Fruit fly (Drosophila melanogaster): ENCODE data around the gene Nufip.

The Nufip gene

DNA sequence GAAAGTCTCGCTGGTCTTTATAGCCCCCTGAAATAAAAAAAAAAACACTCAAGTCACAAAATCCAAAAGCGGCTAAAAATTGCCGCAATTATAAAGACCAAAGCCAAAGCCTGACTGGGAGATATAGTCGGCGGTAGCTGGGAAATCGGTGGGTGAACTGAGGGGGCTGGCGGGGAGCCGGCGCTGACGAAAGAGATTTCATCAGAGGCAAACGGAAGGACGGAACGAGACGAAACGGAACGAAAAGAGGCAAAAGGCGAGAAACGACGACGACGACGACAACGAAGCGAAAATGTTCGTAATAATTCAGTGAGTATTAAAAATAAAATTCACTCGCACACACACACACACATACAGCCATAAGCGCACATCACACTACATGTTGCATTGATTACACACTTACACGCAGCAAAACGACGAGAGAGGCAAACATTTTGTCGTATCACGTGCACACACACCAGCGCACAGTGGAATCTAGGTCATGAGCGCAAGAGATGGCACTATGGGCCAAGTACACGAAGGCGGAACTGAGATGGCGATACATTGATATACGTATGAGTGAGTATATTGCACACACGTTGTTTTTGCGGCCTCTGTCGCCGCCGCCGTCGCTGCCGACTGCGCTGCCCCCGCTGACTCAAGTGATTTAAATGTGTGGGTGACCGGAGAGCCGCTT, 10.9 kb upstream of the Nufip start (continued):
- no peak for TF ChIP-seq Sry-δ (GFP tag; optimal IDR thresholded peaks at IDR 0.05)
- TF ChIP-seq esg (GFP tag; conservative IDR thresholded peaks at IDR 0.05) = no peak
- TF ChIP-seq btn (GFP tag; optimal IDR thresholded peaks at IDR 0.05) = no peak
- no peak for TF ChIP-seq CG12104 (GFP tag; optimal IDR thresholded peaks at IDR 0.05)
- no peak for TF ChIP-seq ash1 (GFP tag; optimal IDR thresholded peaks at IDR 0.05)
- no peak for TF ChIP-seq trem (tag; optimal IDR thresholded peaks at IDR 0.05)
- no peak for TF ChIP-seq CG1529 (GFP tag; optimal IDR thresholded peaks at IDR 0.05)
- TF ChIP-seq sna (GFP tag; IDR thresholded peaks at IDR 0.05; ENCODE audit: partially characterized antibody) = peak; percentile 58; the same call in 1 of the 2 replicates
- no peak for TF ChIP-seq HHEX (GFP tag; optimal IDR thresholded peaks at IDR 0.05)
- no peak for TF ChIP-seq stwl (tag; optimal IDR thresholded peaks at IDR 0.05)
- TF ChIP-seq CG31388 (GFP tag; optimal IDR thresholded peaks at IDR 0.05) = no peak
- TF ChIP-seq CG4360 (GFP tag; IDR thresholded peaks at IDR 0.05) = peak; percentile 50; the same call in 1 of the 2 replicates
- TF ChIP-seq Antp (GFP tag; optimal IDR thresholded peaks at IDR 0.05) = no peak
- no peak for TF ChIP-seq lmd (GFP tag; IDR thresholded peaks at IDR 0.05)
- TF ChIP-seq Ravus (GFP tag; IDR thresholded peaks at IDR 0.05) = no peak
- TF ChIP-seq mirr (GFP tag; optimal IDR thresholded peaks at IDR 0.05) = peak; percentile 96
- no peak for TF ChIP-seq CG11398 (GFP tag; optimal IDR thresholded peaks at IDR 0.05)
- TF ChIP-seq pita (GFP tag; optimal IDR thresholded peaks at IDR 0.05) = no peak
- no peak for TF ChIP-seq CG8765 (GFP tag; IDR thresholded peaks at IDR 0.05)
- peak; percentile 59; the same call in 1 of the 2 replicates for TF ChIP-seq tna (GFP tag; IDR thresholded peaks at IDR 0.05; ENCODE audit: partially characterized antibody)
- TF ChIP-seq Dfd (GFP tag; optimal IDR thresholded peaks at IDR 0.05) = no peak
- TF ChIP-seq dm (GFP tag; optimal IDR thresholded peaks at IDR 0.05) = peak; percentile 36
- no peak for TF ChIP-seq eve (GFP tag; optimal IDR thresholded peaks at IDR 0.05)
- TF ChIP-seq NFAT (GFP tag; IDR thresholded peaks at IDR 0.05) = no peak
- peak; percentile 8 for TF ChIP-seq Spps (tag; optimal IDR thresholded peaks at IDR 0.05)
- no peak for TF ChIP-seq CG2129 (GFP tag; IDR thresholded peaks at IDR 0.05; ENCODE audit: partially characterized antibody)
- no peak for TF ChIP-seq Sox102F (GFP tag; optimal IDR thresholded peaks at IDR 0.05)
- TF ChIP-seq CG4328 (GFP tag; optimal IDR thresholded peaks at IDR 0.05) = peak; percentile 31
- TF ChIP-seq CG10654 (GFP tag; optimal IDR thresholded peaks at IDR 0.05) = no peak
- peak; percentile 24; the same call in 1 of the 2 replicates for TF ChIP-seq E2f2 (GFP tag; IDR thresholded peaks at IDR 0.05)
- TF ChIP-seq HLH3B (GFP tag; IDR thresholded peaks at IDR 0.05) = 0 out of 2 replicates have a peak, but pooled peaks have one; percentile 26
- 0 out of 2 replicates have a peak, but pooled peaks have one; percentile 36 for TF ChIP-seq slbo (GFP tag; IDR thresholded peaks at IDR 0.05)
- no peak for TF ChIP-seq zf30C (GFP tag; optimal IDR thresholded peaks at IDR 0.05)
- TF ChIP-seq CG1792 (GFP tag; optimal IDR thresholded peaks at IDR 0.05) = no peak
- no peak for TF ChIP-seq sc (optimal IDR thresholded peaks at IDR 0.05)
- TF ChIP-seq sc (GFP tag; optimal IDR thresholded peaks at IDR 0.05) = no peak
- no peak for TF ChIP-seq Doc2 (GFP tag; IDR thresholded peaks at IDR 0.05)
- peak; percentile 37 for TF ChIP-seq CG13894 (tag; optimal IDR thresholded peaks at IDR 0.05)
- TF ChIP-seq CG12236 (GFP tag; optimal IDR thresholded peaks at IDR 0.05) = no peak
- TF ChIP-seq danr (GFP tag; IDR thresholded peaks at IDR 0.05) = no peak
- no peak for TF ChIP-seq pan (optimal IDR thresholded peaks at IDR 0.05)
- no peak for TF ChIP-seq pan (GFP tag; optimal IDR thresholded peaks at IDR 0.05 in 1 of 2, IDR thresholded peaks at IDR 0.05 in 1 of 2)
- no peak for TF ChIP-seq Fer3 (tag; optimal IDR thresholded peaks at IDR 0.05)
- TF ChIP-seq ro (GFP tag; IDR thresholded peaks at IDR 0.05) = no peak
- TF ChIP-seq MBD-R2 (GFP tag; IDR thresholded peaks at IDR 0.05) = no peak
- TF ChIP-seq otp (GFP tag; IDR thresholded peaks at IDR 0.05) = no peak; the same call in 2 of the 3 replicates
- TF ChIP-seq Pdp1 (GFP tag; optimal IDR thresholded peaks at IDR 0.05) = peak in 1 of 2 experiments; percentile 79
- TF ChIP-seq sima (GFP tag; optimal IDR thresholded peaks at IDR 0.05) = no peak
- TF ChIP-seq CG11695 (GFP tag; IDR thresholded peaks at IDR 0.05) = 0 out of 3 replicates have a peak, but pooled peaks have one; percentile 12
- TF ChIP-seq sisA (GFP tag; IDR thresholded peaks at IDR 0.05) = no peak
- no peak for TF ChIP-seq hbn (GFP tag; IDR thresholded peaks at IDR 0.05; ENCODE audit: partially characterized antibody)

Data from whole organism, embryonic.